Fruit fly (Drosophila melanogaster): Measurements from ENCODE around the gene crn.

- TF ChIP-seq Myc (optimal IDR thresholded peaks at IDR 0.05) (no peak), Sin3A (optimal IDR thresholded peaks at IDR 0.05) (no peak), psq (optimal IDR thresholded peaks at IDR 0.05) (no peak), h (optimal IDR thresholded peaks at IDR 0.05) (no peak), insv (optimal IDR thresholded peaks at IDR 0.05) (no peak), ttk (optimal IDR thresholded peaks at IDR 0.05) (no peak)
These were observed 47.8 kb upstream of the crn start for dm6 chrX:2297428-2298200.
